Fruit fly (Drosophila melanogaster) whole organism, embryonic: ENCODE measurements around the gene CG13252.

Source experiments
- Atf-2 ChIP-seq: fragments of 200-800 bp; sonication (Bioruptor generic); optimal IDR thresholded peaks from 2 replicates; lab custom pipeline; 2016; ENCODE audit warnings: missing biosample characterization, missing genetic modification characterization
- CG10431 ChIP-seq: fragments of 200-800 bp; sonication (Bioruptor generic); optimal IDR thresholded peaks from 3 replicates; lab custom pipeline; 2018; ENCODE audit warnings: missing biosample characterization, mild to moderate bottlenecking, missing genetic modification characterization
- CG10979 ChIP-seq: fragments of 200-800 bp; sonication (Bioruptor generic); optimal IDR thresholded peaks from 2 replicates; lab custom pipeline; 2018; ENCODE audit warnings: missing biosample characterization, mild to moderate bottlenecking, missing genetic modification characterization, moderate library complexity
- CG11560 ChIP-seq: fragments of 200-800 bp; sonication (Bioruptor generic); IDR thresholded peaks from 3 replicates; pipeline ENCODE4 v1.3.6; 2022; ENCODE audit warnings: missing biosample characterization, missing genetic modification characterization
- CG11696 ChIP-seq: fragments of 200-800 bp; sonication (Bioruptor generic); IDR thresholded peaks from 2 replicates; pipeline ENCODE4 v1.3.6; 2022; ENCODE audit warnings: missing biosample characterization, missing genetic modification characterization
- CG1529 ChIP-seq: fragments of 200-800 bp; sonication (Bioruptor generic); optimal IDR thresholded peaks from 3 replicates; lab custom pipeline; 2018; ENCODE audit warnings: missing biosample characterization, missing genetic modification characterization
- CG15601 ChIP-seq: fragments of 200-800 bp; sonication (Bioruptor generic); optimal IDR thresholded peaks from 3 replicates; lab custom pipeline; 2019; ENCODE audit warnings: missing biosample characterization, mild to moderate bottlenecking, missing genetic modification characterization, moderate library complexity
- CG17359 ChIP-seq: fragments of 200-800 bp; sonication (Bioruptor generic); optimal IDR thresholded peaks from 3 replicates; lab custom pipeline; 2018; ENCODE audit warnings: missing biosample characterization, mild to moderate bottlenecking, missing genetic modification characterization, moderate library complexity
- CG18764 ChIP-seq: fragments of 200-800 bp; sonication (Bioruptor generic); optimal IDR thresholded peaks from 3 replicates; lab custom pipeline; 2016; ENCODE audit warnings: missing biosample characterization, missing genetic modification characterization
- CG2678 ChIP-seq: fragments of 200-800 bp; sonication (Bioruptor generic); optimal IDR thresholded peaks from 3 replicates; lab custom pipeline; 2019; ENCODE audit warnings: missing biosample characterization, mild to moderate bottlenecking, missing genetic modification characterization, moderate library complexity
- CG31365 ChIP-seq: fragments of 200-800 bp; sonication (Bioruptor generic); optimal IDR thresholded peaks from 2 replicates; lab custom pipeline; 2018; ENCODE audit warnings: missing biosample characterization, mild to moderate bottlenecking, missing genetic modification characterization
- CG3407 ChIP-seq: fragments of 200-800 bp; sonication (Bioruptor generic); optimal IDR thresholded peaks from 2 replicates; lab custom pipeline; 2018; ENCODE audit warnings: missing biosample characterization, mild to moderate bottlenecking, missing genetic modification characterization
- CG3847 ChIP-seq: fragments of 200-800 bp; sonication (Bioruptor generic); IDR thresholded peaks from 2 replicates; pipeline ENCODE4 v1.3.6; 2022; ENCODE audit warnings: missing biosample characterization, missing genetic modification characterization
- CG4360 ChIP-seq: fragments of 200-800 bp; sonication (Bioruptor generic); IDR thresholded peaks from 2 replicates; pipeline ENCODE4 v1.3.6; 2022; ENCODE audit warnings: missing biosample characterization, missing genetic modification characterization
- CTCF ChIP-seq: fragments of 200-800 bp; sonication (Bioruptor generic); optimal IDR thresholded peaks from 2 replicates; lab custom pipeline; 2017; ENCODE audit warnings: missing biosample characterization, mild to moderate bottlenecking, missing genetic modification characterization, moderate library complexity
- D ChIP-seq, 2 experiments: fragments of 200-800 bp in 1 of 2; fragments of >200 bp in 1 of 2; sonication (Bioruptor generic) in 1 of 2; optimal IDR thresholded peaks; 2 replicates in 1 of 2; 3 replicates in 1 of 2; lab custom pipeline; 2017; ENCODE audit warnings: mild to moderate bottlenecking in 1 of 2, missing biosample characterization in 1 of 2, missing genetic modification characterization in 1 of 2, missing genetic modification reagents in 1 of 2
- ERR ChIP-seq: fragments of 200-800 bp; sonication (Bioruptor generic); optimal IDR thresholded peaks from 2 replicates; lab custom pipeline; 2016; ENCODE audit warnings: missing biosample characterization, missing genetic modification characterization
- Hand ChIP-seq: fragments of 200-800 bp; sonication (Bioruptor generic); optimal IDR thresholded peaks from 2 replicates; lab custom pipeline; 2017; ENCODE audit warnings: mild to moderate bottlenecking, missing biosample characterization, missing genetic modification reagents, missing genetic modification characterization
- MBD-R2 ChIP-seq: fragments of 200-800 bp; sonication (Bioruptor generic); IDR thresholded peaks from 2 replicates; pipeline ENCODE4 v1.3.6; 2022; ENCODE audit warnings: missing biosample characterization, missing genetic modification characterization
- MESR4 ChIP-seq: fragments of 200-800 bp; sonication (Bioruptor generic); optimal IDR thresholded peaks from 2 replicates; lab custom pipeline; 2018; ENCODE audit warnings: missing biosample characterization, mild to moderate bottlenecking, missing genetic modification characterization, moderate library complexity
- Myb ChIP-seq: fragments of 200-800 bp; sonication (Bioruptor generic); optimal IDR thresholded peaks from 2 replicates; lab custom pipeline; 2016; ENCODE audit warnings: missing biosample characterization, missing genetic modification characterization
- NK7.1 ChIP-seq: fragments of 200-800 bp; sonication (Bioruptor generic); optimal IDR thresholded peaks from 3 replicates; lab custom pipeline; 2016; ENCODE audit warnings: missing biosample characterization, missing genetic modification characterization
- Nf-YB ChIP-seq: fragments of 200-800 bp; sonication (Bioruptor generic); optimal IDR thresholded peaks from 3 replicates; lab custom pipeline; 2019; ENCODE audit warnings: missing biosample characterization, mild to moderate bottlenecking, missing genetic modification characterization, moderate library complexity
- Optix ChIP-seq: fragments of 200-800 bp; sonication (Bioruptor generic); IDR thresholded peaks from 3 replicates; pipeline ENCODE4 v1.3.6; 2022; ENCODE audit warnings: missing biosample characterization, missing genetic modification characterization
- Sin3A ChIP-seq: fragments of >200 bp; optimal IDR thresholded peaks from 2 replicates; lab custom pipeline; 2018
- Ssrp ChIP-seq: fragments of 200-800 bp; sonication (Bioruptor generic); optimal IDR thresholded peaks from 2 replicates; lab custom pipeline; 2018; ENCODE audit warnings: missing biosample characterization, mild to moderate bottlenecking, missing genetic modification characterization, moderate library complexity
- YL-1 ChIP-seq: fragments of 200-800 bp; sonication (Bioruptor generic); optimal IDR thresholded peaks from 3 replicates; lab custom pipeline; 2017; ENCODE audit warnings: missing biosample characterization, mild to moderate bottlenecking, missing genetic modification characterization
- bsh ChIP-seq, 2 experiments: fragments of 200-800 bp; sonication (Bioruptor generic); optimal IDR thresholded peaks; 2 replicates each; lab custom pipeline; 2017 to 2018; ENCODE audit warnings: mild to moderate bottlenecking in 2 of 2, missing biosample characterization in 2 of 2, missing genetic modification characterization in 2 of 2, moderate library complexity in 1 of 2
- corto ChIP-seq: fragments of 200-800 bp; sonication (Bioruptor generic); optimal IDR thresholded peaks from 2 replicates; lab custom pipeline; 2016; ENCODE audit warnings: missing biosample characterization, mild to moderate bottlenecking, missing genetic modification characterization, moderate library complexity
- croc ChIP-seq: fragments of 200-800 bp; sonication (Bioruptor generic); conservative IDR thresholded peaks from 3 replicates; pipeline ENCODE4 v1.3.6; 2022; ENCODE audit warnings: missing biosample characterization, missing genetic modification characterization
- crol ChIP-seq: fragments of 200-800 bp; sonication (Bioruptor generic); IDR thresholded peaks from 2 replicates; pipeline ENCODE4 v1.3.6; 2022; ENCODE audit warnings: missing biosample characterization, missing genetic modification characterization
- ems ChIP-seq: fragments of 200-800 bp; sonication (Bioruptor generic); optimal IDR thresholded peaks from 3 replicates; lab custom pipeline; 2016; ENCODE audit warnings: missing biosample characterization, missing genetic modification characterization
- fd102C ChIP-seq: fragments of 200-800 bp; sonication (Bioruptor generic); optimal IDR thresholded peaks from 2 replicates; lab custom pipeline; 2018; ENCODE audit warnings: missing biosample characterization, mild to moderate bottlenecking, missing genetic modification characterization, moderate library complexity
- ftz-f1 ChIP-seq: fragments of 200-800 bp; sonication (Bioruptor generic); optimal IDR thresholded peaks from 2 replicates; lab custom pipeline; 2016; ENCODE audit warnings: missing biosample characterization, missing genetic modification characterization
- fu2 ChIP-seq: fragments of 200-800 bp; sonication (Bioruptor generic); optimal IDR thresholded peaks from 2 replicates; lab custom pipeline; 2016; ENCODE audit warnings: missing biosample characterization, missing genetic modification characterization
- gsb ChIP-seq: fragments of 200-800 bp; sonication (Bioruptor generic); IDR thresholded peaks from 2 replicates; pipeline ENCODE4 v1.3.6; 2022; ENCODE audit warnings: missing biosample characterization, missing genetic modification characterization
- hth ChIP-seq: fragments of >200 bp; optimal IDR thresholded peaks from 2 replicates; lab custom pipeline; 2017; ENCODE audit warnings: inconsistent platforms
- kah ChIP-seq: fragments of 200-800 bp; sonication (Bioruptor generic); optimal IDR thresholded peaks from 2 replicates; lab custom pipeline; 2018; ENCODE audit warnings: missing biosample characterization, mild to moderate bottlenecking, missing genetic modification characterization
- knrl ChIP-seq: fragments of 200-800 bp; sonication (Bioruptor generic); IDR thresholded peaks from 3 replicates; pipeline ENCODE4 v1.3.6; 2022; ENCODE audit warnings: missing biosample characterization, missing genetic modification characterization; ENCODE audit not compliant: partially characterized antibody
- lab ChIP-seq: fragments of 200-800 bp; sonication (Bioruptor generic); optimal IDR thresholded peaks from 3 replicates; lab custom pipeline; 2017; ENCODE audit warnings: missing biosample characterization, missing genetic modification characterization, mild to moderate bottlenecking, moderate library complexity, missing genetic modification reagents
- maf-S ChIP-seq: fragments of 200-800 bp; sonication (Bioruptor generic); optimal IDR thresholded peaks from 2 replicates; lab custom pipeline; 2016; ENCODE audit warnings: missing biosample characterization, missing genetic modification characterization
- pho ChIP-seq: fragments of 200-800 bp; sonication (Bioruptor generic); optimal IDR thresholded peaks from 2 replicates; lab custom pipeline; 2016; ENCODE audit warnings: missing biosample characterization, missing genetic modification characterization
- pzg ChIP-seq: fragments of 200-800 bp; sonication (Bioruptor generic); optimal IDR thresholded peaks from 3 replicates; lab custom pipeline; 2018; ENCODE audit warnings: missing biosample characterization, mild to moderate bottlenecking, missing genetic modification characterization, moderate library complexity
- schlank ChIP-seq: fragments of 200-800 bp; sonication (Bioruptor generic); optimal IDR thresholded peaks from 2 replicates; lab custom pipeline; 2018; ENCODE audit warnings: missing biosample characterization, mild to moderate bottlenecking, missing genetic modification characterization
- sima ChIP-seq: fragments of 200-800 bp; sonication (Bioruptor generic); optimal IDR thresholded peaks from 2 replicates; lab custom pipeline; 2016; ENCODE audit warnings: missing biosample characterization, missing genetic modification characterization
- slou ChIP-seq: fragments of 200-800 bp; sonication (Bioruptor generic); optimal IDR thresholded peaks from 3 replicates; lab custom pipeline; 2016; ENCODE audit warnings: missing biosample characterization, missing genetic modification characterization
- slp2 ChIP-seq: fragments of 200-800 bp; sonication (Bioruptor generic); optimal IDR thresholded peaks from 2 replicates; lab custom pipeline; 2016; ENCODE audit warnings: missing biosample characterization, missing genetic modification characterization
- toy ChIP-seq: fragments of 200-800 bp; sonication (Bioruptor generic); IDR thresholded peaks from 2 replicates; pipeline ENCODE4 v1.3.6; 2022; ENCODE audit warnings: missing biosample characterization, missing genetic modification characterization
- trh ChIP-seq: fragments of 200-800 bp; sonication (Bioruptor generic); optimal IDR thresholded peaks from 2 replicates; lab custom pipeline; 2016; ENCODE audit warnings: missing biosample characterization, missing genetic modification characterization
- twi ChIP-seq: fragments of 200-800 bp; optimal IDR thresholded peaks from 2 replicates; lab custom pipeline; 2019; ENCODE audit warnings: missing biosample characterization, mild to moderate bottlenecking, missing genetic modification characterization, moderate library complexity

CG13252 gene

DNA sequence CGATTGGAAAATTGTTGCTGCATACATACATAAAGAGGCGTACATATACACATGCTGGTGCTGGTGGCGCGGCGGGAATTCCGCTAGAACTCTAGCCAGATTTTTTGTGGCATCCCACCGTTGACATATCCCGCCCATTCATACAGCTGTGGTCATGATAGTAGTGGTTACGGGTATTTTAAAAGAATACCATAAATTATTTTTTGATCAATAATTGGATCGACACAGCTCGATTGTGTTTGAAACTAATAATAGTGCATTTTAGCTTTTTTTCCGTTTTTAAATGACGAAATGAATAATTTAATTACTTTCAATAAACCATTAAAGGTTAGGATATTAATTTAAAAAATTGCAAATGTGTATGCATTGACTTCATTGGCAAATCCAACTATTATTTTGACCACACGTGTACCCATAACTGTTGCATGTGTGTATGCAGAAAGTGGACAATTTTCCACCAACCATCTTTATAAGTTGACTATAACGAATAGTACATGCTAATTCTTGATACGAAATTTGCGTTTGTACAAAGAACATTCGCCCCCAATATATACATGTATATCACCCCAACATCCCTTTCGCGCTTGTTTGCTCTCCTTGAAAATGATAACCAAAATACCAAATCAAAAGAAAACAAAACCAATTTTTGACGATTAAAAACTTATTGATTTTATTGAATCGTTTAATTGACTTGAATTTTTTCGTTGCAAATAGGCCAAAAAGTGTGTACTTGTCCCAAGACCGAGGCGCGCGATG lies 41.7 kb downstream of the CG13252 start (continued):
- TF ChIP-seq CG2678 (tag; lab: Kevin White, UChicago) (peak; percentile 84), trh (peak; percentile 16), pzg (GFP tag; lab: Kevin White, UChicago) (peak; percentile 12), hth (no peak), fd102C (GFP tag; lab: Kevin White, UChicago) (no peak), gsb (GFP tag; lab: Robert Waterston, UW) (peak; percentile 57), Atf-2 (GFP tag; lab: Kevin White, UChicago) (peak; percentile 40), Myb (peak; percentile 24), maf-S (GFP tag; lab: Kevin White, UChicago) (peak; percentile 65), CG11696 (GFP tag; lab: Robert Waterston, UW) (peak; percentile 98), CG31365 (tag; lab: Kevin White, UChicago) (peak; percentile 39), knrl (GFP tag; lab: Robert Waterston, UW) (no peak), ERR (GFP tag; lab: Kevin White, UChicago) (peak; percentile 44), NK7.1 (GFP tag; lab: Kevin White, UChicago) (peak; percentile 13), crol (GFP tag; lab: Robert Waterston, UW) (no peak), D (optimal IDR thresholded peaks at IDR 0.05; lab: Kevin White, UChicago) (no peak), D (GFP tag; optimal IDR thresholded peaks at IDR 0.05; lab: Kevin White, UChicago) (peak; percentile 56), CG18764 (GFP tag; lab: Kevin White, UChicago) (peak; percentile 69), Optix (GFP tag; lab: Robert Waterston, UW) (0 out of 3 replicates have a peak, but pooled peaks have one; percentile 44), CG17359 (tag; lab: Kevin White, UChicago) (peak; percentile 86), toy (no peak), pho (GFP tag; lab: Kevin White, UChicago) (peak; percentile 59), Ssrp (tag; lab: Kevin White, UChicago) (peak; percentile 73), ftz-f1 (peak; percentile 23), CG15601 (peak; percentile 55), CG3847 (GFP tag; lab: Robert Waterston, UW) (peak; percentile 50), YL-1 (peak; percentile 40), sima (GFP tag; lab: Kevin White, UChicago) (no peak), slou (GFP tag; lab: Kevin White, UChicago) (no peak), CTCF (peak; percentile 14), kah (GFP tag; lab: Kevin White, UChicago) (peak; percentile 19), CG3407 (peak; percentile 48), CG10431 (GFP tag; lab: Kevin White, UChicago) (no peak), corto (GFP tag; lab: Kevin White, UChicago) (no peak), slp2 (GFP tag; lab: Kevin White, UChicago) (peak; percentile 67), ems (GFP tag; lab: Kevin White, UChicago) (peak; percentile 63), twi (tag; lab: Kevin White, UChicago) (peak; percentile 38), Hand (GFP tag; lab: Kevin White, UChicago) (peak; percentile 9), MBD-R2 (GFP tag; lab: Robert Waterston, UW) (peak; percentile 46; the same call in 1 of the 2 replicates), MESR4 (GFP tag; lab: Kevin White, UChicago) (peak; percentile 60), Nf-YB (GFP tag; lab: Kevin White, UChicago) (peak; percentile 51), CG1529 (GFP tag; lab: Kevin White, UChicago) (peak; percentile 56), schlank (tag; lab: Kevin White, UChicago) (peak; percentile 50), lab (GFP tag; lab: Kevin White, UChicago) (peak; percentile 88), CG11560 (tag; lab: Robert Waterston, UW) (peak; percentile 38; the same call in 1 of the 3 replicates), CG4360 (GFP tag; lab: Robert Waterston, UW) (peak; percentile 51; the same call in 1 of the 2 replicates), CG10979 (tag; lab: Kevin White, UChicago) (peak; percentile 82), fu2 (peak; percentile 2), Sin3A (lab: Kevin White, UChicago) (no peak), bsh (GFP tag; optimal IDR thresholded peaks at IDR 0.05; lab: Kevin White, UChicago) (peak; percentile 2 to 82), croc (GFP tag; lab: Robert Waterston, UW) (0 out of 3 replicates have a peak, but pooled peaks have one; percentile 13)
